Worm (Caenorhabditis elegans): ENCODE measurements around the gene fmi-1.

Gene fmi-1

DNA sequence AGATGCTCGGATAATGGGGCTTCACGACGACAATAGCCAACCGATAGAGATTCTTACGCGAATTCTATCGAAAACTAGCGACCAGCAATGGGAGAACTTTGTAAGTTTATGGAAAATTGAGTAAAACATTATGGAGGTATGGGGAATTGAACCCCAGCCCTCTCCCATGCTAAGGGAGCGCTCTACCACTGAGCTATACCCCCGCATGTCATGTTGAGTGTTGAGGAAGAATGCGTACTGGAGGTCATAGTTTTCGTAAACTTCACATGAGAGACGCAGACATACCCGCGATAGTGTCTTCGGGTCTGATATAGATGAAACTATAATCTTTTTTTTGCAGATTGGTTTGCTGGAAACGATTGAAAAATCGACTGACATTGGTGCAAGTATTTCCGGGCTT, 15.5 kb upstream of the fmi-1 start (continued):
- TF ChIP-seq attf-3 (GFP tag; conservative IDR thresholded peaks at IDR 0.05), result peak; percentile 58
- TF ChIP-seq ztf-22 (GFP tag; optimal IDR thresholded peaks at IDR 0.05), result no peak
- TF ChIP-seq die-1 (tag; optimal IDR thresholded peaks at IDR 0.05), result peak; percentile 79
- peak; percentile 58 for TF ChIP-seq madf-10 (tag; optimal IDR thresholded peaks at IDR 0.05)
- peak; percentile 78 for TF ChIP-seq hmg-1.2 (GFP tag; IDR thresholded peaks at IDR 0.05)
- no peak for TF ChIP-seq attf-5 (GFP tag; optimal IDR thresholded peaks at IDR 0.05)
- TF ChIP-seq zfh-2 (GFP tag; conservative IDR thresholded peaks at IDR 0.05), result 0 out of 2 replicates have a peak, but pooled peaks have one; percentile 36
- TF ChIP-seq snpc-3.4 (tag; optimal IDR thresholded peaks at IDR 0.05), result peak; percentile 92
- TF ChIP-seq ztf-26 (tag; optimal IDR thresholded peaks at IDR 0.05), result peak; percentile 51
- TF ChIP-seq madf-3 (GFP tag; IDR thresholded peaks at IDR 0.05), result no peak
- TF ChIP-seq nfya-2 (GFP tag; IDR thresholded peaks at IDR 0.05), result no peak
- no peak for TF ChIP-seq sea-2 (GFP tag; IDR thresholded peaks at IDR 0.05)
- TF ChIP-seq C06A6.2 (GFP tag; conservative IDR thresholded peaks at IDR 0.05), result no peak
- TF ChIP-seq T07F8.4 (tag; optimal IDR thresholded peaks at IDR 0.05), result peak; percentile 68
- peak; percentile 90 for TF ChIP-seq rpc-1 (optimal IDR thresholded peaks at IDR 0.05)
- TF ChIP-seq rpc-1 (tag; optimal IDR thresholded peaks at IDR 0.05), result peak; percentile 77
- TF ChIP-seq snpc-4 (GFP tag; optimal IDR thresholded peaks at IDR 0.05), result peak; percentile 49
- TF ChIP-seq snpc-4 (tag; optimal IDR thresholded peaks at IDR 0.05), result peak in 3 of 4 experiments; percentile 52 to 73 (median 61)
- TF ChIP-seq ztf-25 (GFP tag; IDR thresholded peaks at IDR 0.05), result no peak
- no peak for TF ChIP-seq lsy-27 (tag; optimal IDR thresholded peaks at IDR 0.05; ENCODE audit: borderline replicate concordance, insufficient read depth)
- peak; percentile 71 for TF ChIP-seq fkh-3 (tag; optimal IDR thresholded peaks at IDR 0.05)
- no peak for TF ChIP-seq ama-1 (optimal IDR thresholded peaks at IDR 0.05)
- TF ChIP-seq ama-1 (GFP tag; optimal IDR thresholded peaks at IDR 0.05), result peak; percentile 63 to 76
- TF ChIP-seq rec-8 (tag; optimal IDR thresholded peaks at IDR 0.05), result peak; percentile 74 to 86
- TF ChIP-seq D2030.7 (GFP tag; IDR thresholded peaks at IDR 0.05), result peak; percentile 39; the same call in 1 of the 2 replicates
- no peak for TF ChIP-seq unc-62 (GFP tag; optimal IDR thresholded peaks at IDR 0.05)
- TF ChIP-seq hrde-1 (tag; optimal IDR thresholded peaks at IDR 0.05; ENCODE audit: borderline replicate concordance), result peak; percentile 63
- no peak for TF ChIP-seq hlh-26 (GFP tag; conservative IDR thresholded peaks at IDR 0.05)
- peak; percentile 84; the same call in 1 of the 2 replicates for TF ChIP-seq egl-44 (GFP tag; IDR thresholded peaks at IDR 0.05)
- no peak for TF ChIP-seq cebp-1 (GFP tag; IDR thresholded peaks at IDR 0.05)
- TF ChIP-seq cebp-1 (tag; optimal IDR thresholded peaks at IDR 0.05), result peak; percentile 67
- TF ChIP-seq snpc-1.3 (tag; optimal IDR thresholded peaks at IDR 0.05; ENCODE audit: insufficient read depth), result peak; percentile 85
- TF ChIP-seq ztf-3 (GFP tag; optimal IDR thresholded peaks at IDR 0.05), result peak; percentile 45
- TF ChIP-seq mes-4 (tag; optimal IDR thresholded peaks at IDR 0.05), result peak; percentile 67
- peak; percentile 90 for TF ChIP-seq tbp1 (GFP tag; optimal IDR thresholded peaks at IDR 0.05)
- no peak for TF ChIP-seq ceh-58 (GFP tag; IDR thresholded peaks at IDR 0.05)
- peak; percentile 43 for TF ChIP-seq nhr-80 (tag; optimal IDR thresholded peaks at IDR 0.05)
- TF ChIP-seq F37B4.10 (GFP tag; IDR thresholded peaks at IDR 0.05), result no peak
- no peak for TF ChIP-seq ets-4 (GFP tag; optimal IDR thresholded peaks at IDR 0.05)
- TF ChIP-seq ceh-79 (tag; optimal IDR thresholded peaks at IDR 0.05), result no peak
- TF ChIP-seq F39B2.1 (GFP tag; IDR thresholded peaks at IDR 0.05), result no peak
- peak; percentile 32; the same call in 1 of the 2 replicates for TF ChIP-seq C17E4.6 (GFP tag; IDR thresholded peaks at IDR 0.05)
- peak; percentile 58 for TF ChIP-seq K12H6.12 (tag; optimal IDR thresholded peaks at IDR 0.05)
- TF ChIP-seq akir-1 (GFP tag; optimal IDR thresholded peaks at IDR 0.05), result no peak
- peak; percentile 63 for TF ChIP-seq lin-54 (GFP tag; optimal IDR thresholded peaks at IDR 0.05)
- peak; percentile 37 for TF ChIP-seq sptf-2 (GFP tag; optimal IDR thresholded peaks at IDR 0.05)
- TF ChIP-seq F10E7.11 (tag; optimal IDR thresholded peaks at IDR 0.05), result no peak
- TF ChIP-seq lin-26 (GFP tag; IDR thresholded peaks at IDR 0.05), result peak; percentile 87
- TF ChIP-seq attf-6 (GFP tag; IDR thresholded peaks at IDR 0.05), result no peak
- no peak for TF ChIP-seq efl-1 (GFP tag; optimal IDR thresholded peaks at IDR 0.05)
